Worm (Caenorhabditis elegans) whole organism, L3 larva: Measurements from ENCODE around the gene F11G11.14.
A peak's percentile ranks its signal among the peaks of the same experiment; 100 is the strongest.

Experiments
- ZK546.5 ChIP-seq: sonication (generic microtip); optimal IDR thresholded peaks from 2 replicates; lab custom pipeline; 2017; ENCODE audit warnings: missing biosample characterization, missing genetic modification characterization
- aly-2 ChIP-seq: fragments of 150-350 bp; optimal IDR thresholded peaks from 2 replicates; lab custom pipeline; 2014; ENCODE audit warnings: missing biosample characterization, missing genetic modification characterization
- ceh-9 ChIP-seq: sonication (generic microtip); optimal IDR thresholded peaks from 2 replicates; lab custom pipeline; 2018; ENCODE audit warnings: missing biosample characterization, missing genetic modification characterization
- elt-1 ChIP-seq: fragments of 150-350 bp; optimal IDR thresholded peaks from 2 replicates; lab custom pipeline; 2014; ENCODE audit warnings: missing biosample characterization, missing genetic modification characterization
- elt-2 ChIP-seq: sonication (generic microtip); optimal IDR thresholded peaks from 2 replicates; lab custom pipeline; 2016; ENCODE audit warnings: missing genetic modification reagents, mild to moderate bottlenecking, missing genetic modification characterization, missing compliant biosample characterization
- fkh-10 ChIP-seq: sonication (generic microtip); optimal IDR thresholded peaks from 2 replicates; lab custom pipeline; 2017; ENCODE audit warnings: missing biosample characterization, missing genetic modification reagents, missing genetic modification characterization
- fkh-2 ChIP-seq: fragments of 150-350 bp; optimal IDR thresholded peaks from 2 replicates; lab custom pipeline; 2014; ENCODE audit warnings: missing biosample characterization, missing genetic modification reagents, missing genetic modification characterization
- jun-1 ChIP-seq: fragments of 150-350 bp; optimal IDR thresholded peaks from 2 replicates; lab custom pipeline; 2014; ENCODE audit warnings: missing biosample characterization, missing genetic modification reagents, missing genetic modification characterization
- mdl-1 ChIP-seq: fragments of 150-350 bp; optimal IDR thresholded peaks from 2 replicates; lab custom pipeline; 2014; ENCODE audit warnings: missing biosample characterization, missing genetic modification characterization
- nhr-11 ChIP-seq: fragments of 150-350 bp; optimal IDR thresholded peaks from 2 replicates; lab custom pipeline; 2014; ENCODE audit warnings: missing biosample characterization, missing genetic modification characterization
- nhr-25 ChIP-seq: sonication (generic microtip); optimal IDR thresholded peaks from 2 replicates; lab custom pipeline; 2017; ENCODE audit warnings: missing biosample characterization, missing genetic modification characterization
- nhr-76 ChIP-seq: fragments of 150-350 bp; sonication (generic microtip); optimal IDR thresholded peaks from 5 replicates; lab custom pipeline; 2014; ENCODE audit warnings: missing biosample characterization, missing genetic modification characterization
- snpc-4 ChIP-seq: fragments of 150-350 bp; optimal IDR thresholded peaks from 2 replicates; lab custom pipeline; 2014; ENCODE audit warnings: missing biosample characterization, missing genetic modification characterization
- unc-62 ChIP-seq: fragments of 150-350 bp; sonication (generic microtip); optimal IDR thresholded peaks from 4 replicates; lab custom pipeline; 2014; ENCODE audit warnings: missing biosample characterization, missing genetic modification reagents, missing genetic modification characterization
- zag-1 ChIP-seq: fragments of 150-350 bp; optimal IDR thresholded peaks from 2 replicates; lab custom pipeline; 2014; ENCODE audit warnings: missing biosample characterization, missing genetic modification characterization

F11G11.14 gene

DNA sequence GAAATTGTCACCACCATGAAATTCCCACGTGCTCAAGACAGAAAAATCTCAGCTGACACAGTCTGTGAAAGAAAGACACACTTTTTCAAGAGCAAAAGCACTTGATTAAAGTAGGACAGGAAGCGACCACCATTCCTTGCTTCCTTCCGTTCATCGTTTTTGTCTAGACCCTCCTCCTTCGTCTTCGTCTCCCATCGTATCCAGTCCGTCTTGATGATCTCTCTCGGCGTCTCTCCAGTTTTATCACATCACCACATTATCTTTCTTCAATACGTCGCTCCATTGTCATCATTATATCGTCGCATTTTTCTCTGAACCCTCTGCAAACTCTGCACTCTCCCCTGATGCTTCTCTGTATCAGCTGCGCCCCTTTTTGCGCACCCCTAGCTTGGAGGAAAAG is 44.7 kb downstream of the F11G11.14 start (continued):
- TF ChIP-seq fkh-10 (GFP tag; lab: Kevin White, UChicago) (no peak), unc-62 (no peak), fkh-2 (tag; lab: Kevin White, UChicago) (no peak), ZK546.5 (no peak), nhr-11 (tag; lab: Kevin White, UChicago) (no peak), nhr-25 (tag; lab: Kevin White, UChicago) (no peak), snpc-4 (tag; lab: Kevin White, UChicago) (no peak), ceh-9 (tag; lab: Kevin White, UChicago) (no peak), jun-1 (tag; lab: Kevin White, UChicago) (no peak), mdl-1 (no peak), zag-1 (no peak), aly-2 (tag; lab: Kevin White, UChicago) (no peak), nhr-76 (tag; lab: Kevin White, UChicago) (no peak)

DNA sequence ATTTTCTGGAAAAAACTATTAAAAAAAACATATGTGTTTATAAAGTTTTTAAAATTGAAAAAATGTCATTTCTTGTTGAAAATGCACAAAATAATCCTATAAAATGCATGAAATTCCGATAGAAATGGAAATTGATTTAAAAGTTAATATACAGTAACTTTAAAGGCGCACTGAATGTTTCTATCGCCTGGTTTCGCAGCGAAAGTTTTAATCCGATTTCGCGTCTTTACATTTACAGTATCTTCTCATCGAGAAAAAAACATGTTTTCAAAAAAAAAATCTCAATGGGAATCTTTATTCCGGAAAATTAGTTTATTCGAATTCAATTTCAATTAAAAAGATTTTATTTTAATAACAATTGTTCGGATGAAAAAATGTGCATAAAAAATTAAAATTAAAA is 50.7 kb downstream of the F11G11.14 start, which contains the start of gene R05F9.11:
TSS of gene R05F9.11 (minus strand) at position 5 of the 400 bp plus-strand sequence.
- TF ChIP-seq elt-2 (peak; percentile 13), elt-1 (no peak)
